Worm (Caenorhabditis elegans) whole organism, late embryonic: ENCODE data around the gene F44D12.19.

Source experiments
- ceh-19 ChIP-seq: fragments of 200-800 bp; sonication (Bioruptor generic); optimal IDR thresholded peaks from 2 replicates; lab custom pipeline; 2018; ENCODE audit warnings: mild to moderate bottlenecking, missing genetic modification characterization, missing compliant biosample characterization
- che-1 ChIP-seq: sonication (generic microtip); optimal IDR thresholded peaks from 2 replicates; lab custom pipeline; 2016; ENCODE audit warnings: mild to moderate bottlenecking, missing genetic modification characterization, missing compliant biosample characterization
- dmd-4 ChIP-seq: sonication (generic microtip); optimal IDR thresholded peaks from 2 replicates; lab custom pipeline; 2016; ENCODE audit warnings: borderline replicate concordance, missing genetic modification characterization, missing compliant biosample characterization
- ets-4 ChIP-seq: sonication (generic microtip); optimal IDR thresholded peaks from 2 replicates; lab custom pipeline; 2016; ENCODE audit warnings: missing genetic modification characterization, missing compliant biosample characterization
- hlh-13 ChIP-seq: fragments of 200-800 bp; sonication (Bioruptor generic); optimal IDR thresholded peaks from 2 replicates; lab custom pipeline; 2018; ENCODE audit warnings: mild to moderate bottlenecking, missing genetic modification characterization, missing compliant biosample characterization
- hlh-15 ChIP-seq: sonication (generic microtip); optimal IDR thresholded peaks from 2 replicates; lab custom pipeline; 2016; ENCODE audit warnings: missing genetic modification characterization, missing compliant biosample characterization
- nfya-1 ChIP-seq: sonication (generic microtip); optimal IDR thresholded peaks from 2 replicates; lab custom pipeline; 2017; ENCODE audit warnings: missing genetic modification characterization, mild to moderate bottlenecking, missing compliant biosample characterization, antibody characterized with exemption, moderate library complexity
- odd-2 ChIP-seq: sonication (generic microtip); optimal IDR thresholded peaks from 2 replicates; lab custom pipeline; 2017; ENCODE audit warnings: antibody characterized with exemption, mild to moderate bottlenecking, missing genetic modification characterization, missing compliant biosample characterization
- pag-3 ChIP-seq: sonication (generic microtip); optimal IDR thresholded peaks from 2 replicates; lab custom pipeline; 2016; ENCODE audit warnings: missing compliant biosample characterization, missing genetic modification characterization, borderline replicate concordance
- sox-4 ChIP-seq: sonication (generic microtip); optimal IDR thresholded peaks from 2 replicates; lab custom pipeline; 2017; ENCODE audit warnings: mild to moderate bottlenecking, missing genetic modification characterization, inconsistent platforms, missing compliant biosample characterization
- unc-55 ChIP-seq: sonication (generic microtip); optimal IDR thresholded peaks from 2 replicates; lab custom pipeline; 2017; ENCODE audit warnings: missing biosample characterization, missing genetic modification reagents, missing genetic modification characterization
- unc-86 ChIP-seq: sonication (generic microtip); optimal IDR thresholded peaks from 2 replicates; lab custom pipeline; 2016; ENCODE audit warnings: missing genetic modification characterization, missing compliant biosample characterization

DNA sequence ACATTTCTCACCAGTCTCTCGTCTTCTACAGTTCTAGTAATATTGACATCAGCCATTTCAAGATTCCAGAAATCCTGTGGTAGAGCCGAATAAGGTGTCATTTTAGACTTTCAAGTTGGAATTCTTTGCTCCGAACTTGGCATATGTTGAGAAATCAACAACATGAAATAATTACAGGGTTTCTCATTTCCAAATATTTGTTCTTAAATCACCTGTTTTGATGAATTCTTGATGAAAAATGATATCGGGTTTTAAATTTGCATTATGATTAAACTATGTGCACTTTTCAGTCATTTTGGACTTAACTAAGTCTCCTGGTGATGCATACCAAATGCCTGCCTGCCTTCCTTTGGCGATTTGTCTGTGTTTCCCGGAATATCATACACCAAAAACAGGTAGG, 32.2 kb downstream of the F44D12.19 start, which contains the start of gene srv-12:
- TF ChIP-seq pag-3 (tag; lab: Kevin White, UChicago) (no peak), che-1 (tag; lab: Kevin White, UChicago) (no peak), dmd-4 (tag; lab: Kevin White, UChicago) (no peak), ets-4 (tag; lab: Kevin White, UChicago) (no peak), unc-55 (GFP tag; lab: Kevin White, UChicago) (no peak), hlh-15 (tag; lab: Kevin White, UChicago) (no peak), sox-4 (tag; lab: Kevin White, UChicago) (no peak), nfya-1 (tag; lab: Kevin White, UChicago) (no peak), odd-2 (tag; lab: Kevin White, UChicago) (no peak), unc-86 (tag; lab: Kevin White, UChicago) (no peak), ceh-19 (GFP tag; lab: Kevin White, UChicago) (no peak), hlh-13 (no peak)
